Fruit fly (Drosophila melanogaster): ENCODE measurements around the gene tut.
A peak's percentile ranks its signal among the peaks of the same experiment; 100 is the strongest.

The tut gene

dm6 chr3L:8197779-8198279, 12.7 kb downstream of the tut start, which contains the start of the genes UbcE2M and Dhps (continued):
- TF ChIP-seq Jarid2 (GFP tag; optimal IDR thresholded peaks at IDR 0.05), result no peak
- TF ChIP-seq gsb (GFP tag; IDR thresholded peaks at IDR 0.05), result no peak
- TF ChIP-seq phol (tag; optimal IDR thresholded peaks at IDR 0.05), result peak; percentile 86
- peak; percentile 27; the same call in 1 of the 2 replicates for TF ChIP-seq CG4730 (GFP tag; IDR thresholded peaks at IDR 0.05)
- TF ChIP-seq CG10366 (GFP tag; IDR thresholded peaks at IDR 0.05), result peak; percentile 41; the same call in 1 of the 2 replicates
- no peak for TF ChIP-seq Mes4 (GFP tag; optimal IDR thresholded peaks at IDR 0.05)
- TF ChIP-seq ase (GFP tag; IDR thresholded peaks at IDR 0.05), result peak; percentile 38; the same call in 1 of the 3 replicates
- no peak for TF ChIP-seq danr (GFP tag; IDR thresholded peaks at IDR 0.05)
- TF ChIP-seq NFAT (GFP tag; IDR thresholded peaks at IDR 0.05), result peak; percentile 62
- peak; percentile 66 for TF ChIP-seq dpn (GFP tag; optimal IDR thresholded peaks at IDR 0.05)
- TF ChIP-seq D19B (GFP tag; optimal IDR thresholded peaks at IDR 0.05), result peak; percentile 59
- no peak for TF ChIP-seq TFAM (GFP tag; optimal IDR thresholded peaks at IDR 0.05)
- peak; percentile 87 for TF ChIP-seq Rfx (GFP tag; IDR thresholded peaks at IDR 0.05)
- peak; percentile 75 for TF ChIP-seq Bgb (GFP tag; IDR thresholded peaks at IDR 0.05; ENCODE audit: partially characterized antibody)
- TF ChIP-seq h (optimal IDR thresholded peaks at IDR 0.05), result no peak
- peak; percentile 66 for TF ChIP-seq unpg (GFP tag; optimal IDR thresholded peaks at IDR 0.05)
- TF ChIP-seq tll (GFP tag; optimal IDR thresholded peaks at IDR 0.05), result no peak
- TF ChIP-seq zf30C (GFP tag; optimal IDR thresholded peaks at IDR 0.05), result no peak
- peak; percentile 71 for TF ChIP-seq tgo (GFP tag; IDR thresholded peaks at IDR 0.05)
- 0 out of 2 replicates have a peak, but pooled peaks have one; percentile 26 for TF ChIP-seq seq (GFP tag; IDR thresholded peaks at IDR 0.05)
- TF ChIP-seq Sox102F (GFP tag; optimal IDR thresholded peaks at IDR 0.05), result no peak
- no peak for TF ChIP-seq salm (tag; optimal IDR thresholded peaks at IDR 0.05)
- TF ChIP-seq NfI (GFP tag; optimal IDR thresholded peaks at IDR 0.05), result peak; percentile 77
- TF ChIP-seq Dek (tag; optimal IDR thresholded peaks at IDR 0.05), result peak; percentile 80
- TF ChIP-seq da (GFP tag; optimal IDR thresholded peaks at IDR 0.05), result no peak
- peak; percentile 48; the same call in 1 of the 2 replicates for TF ChIP-seq CG14014 (GFP tag; IDR thresholded peaks at IDR 0.05)
- TF ChIP-seq Dref (GFP tag; IDR thresholded peaks at IDR 0.05), result peak; percentile 80
- TF ChIP-seq Meics (GFP tag; optimal IDR thresholded peaks at IDR 0.05), result no peak
- peak; percentile 65 for TF ChIP-seq Oli (tag; optimal IDR thresholded peaks at IDR 0.05)
- peak; percentile 72 for TF ChIP-seq fd96Cb (tag; optimal IDR thresholded peaks at IDR 0.05)
- TF ChIP-seq Gsc (GFP tag; IDR thresholded peaks at IDR 0.05), result no peak
- TF ChIP-seq Max (GFP tag; optimal IDR thresholded peaks at IDR 0.05), result peak; percentile 73
- TF ChIP-seq fd102C (GFP tag; optimal IDR thresholded peaks at IDR 0.05), result no peak
- TF ChIP-seq sens (GFP tag), result peak; percentile 18
- TF ChIP-seq zen (tag; optimal IDR thresholded peaks at IDR 0.05), result peak; percentile 79
- no peak for TF ChIP-seq lab (GFP tag; optimal IDR thresholded peaks at IDR 0.05)
- peak; percentile 52 for TF ChIP-seq lbe (GFP tag; optimal IDR thresholded peaks at IDR 0.05)
- peak; percentile 50 for TF ChIP-seq Spps (tag; optimal IDR thresholded peaks at IDR 0.05)
- no peak for TF ChIP-seq cas (GFP tag; IDR thresholded peaks at IDR 0.05)
- TF ChIP-seq Hr78 (GFP tag; optimal IDR thresholded peaks at IDR 0.05), result no peak
- TF ChIP-seq Ets65A (GFP tag), result peak; percentile 94
- TF ChIP-seq Fer2 (tag; optimal IDR thresholded peaks at IDR 0.05), result peak; percentile 76
- no peak for TF ChIP-seq Nf-YC (tag; optimal IDR thresholded peaks at IDR 0.05)
- no peak for TF ChIP-seq CG12219 (GFP tag; optimal IDR thresholded peaks at IDR 0.05)
- TF ChIP-seq Opbp (GFP tag; IDR thresholded peaks at IDR 0.05; ENCODE audit: partially characterized antibody), result peak; percentile 76; the same call in 2 of the 3 replicates
- no peak for TF ChIP-seq ATbp (GFP tag; optimal IDR thresholded peaks at IDR 0.05)
- peak; percentile 56 for TF ChIP-seq CHES-1-like (GFP tag; optimal IDR thresholded peaks at IDR 0.05)
- no peak for TF ChIP-seq CG31365 (tag; optimal IDR thresholded peaks at IDR 0.05)
- TF ChIP-seq Blimp-1 (GFP tag; optimal IDR thresholded peaks at IDR 0.05), result no peak
- no peak for TF ChIP-seq ro (GFP tag; IDR thresholded peaks at IDR 0.05)

Measured in whole organism, embryonic.